Fruit fly (Drosophila melanogaster): ENCODE measurements around the gene prd.

- TF ChIP-seq Abd-B (GFP tag; optimal IDR thresholded peaks at IDR 0.05) (no peak), pan (optimal IDR thresholded peaks at IDR 0.05) (no peak), woc (GFP tag; optimal IDR thresholded peaks at IDR 0.05) (no peak), foxo (GFP tag; optimal IDR thresholded peaks at IDR 0.05) (no peak), Dfd (GFP tag; optimal IDR thresholded peaks at IDR 0.05) (no peak), Hr83 (GFP tag; optimal IDR thresholded peaks at IDR 0.05; ENCODE audit: poor library complexity, severe bottlenecking) (no peak), fru (GFP tag; optimal IDR thresholded peaks at IDR 0.05) (no peak), Vsx2 (GFP tag; optimal IDR thresholded peaks at IDR 0.05; ENCODE audit: partially characterized antibody) (no peak), CG9705 (GFP tag; optimal IDR thresholded peaks at IDR 0.05) (no peak)
Measured at dm6 chr2L:12046856-12047230, 38.8 kb downstream of the prd start.
